Fruit fly (Drosophila melanogaster) whole organism, embryonic: ENCODE results near the gene eIF1.

ENCODE experiments used
- Aef1 ChIP-seq: fragments of 200-800 bp; sonication (Bioruptor generic); IDR thresholded peaks from 3 replicates; pipeline ENCODE4 v1.3.6; 2022; ENCODE audit warnings: missing biosample characterization, missing genetic modification characterization
- BtbVII ChIP-seq: fragments of 200-800 bp; sonication (Bioruptor generic); optimal IDR thresholded peaks from 3 replicates; lab custom pipeline; 2017; ENCODE audit warnings: missing biosample characterization, mild to moderate bottlenecking, missing genetic modification characterization
- CG10274 ChIP-seq: fragments of 200-800 bp; sonication (Bioruptor generic); optimal IDR thresholded peaks from 3 replicates; lab custom pipeline; 2017; ENCODE audit warnings: missing biosample characterization, mild to moderate bottlenecking, missing genetic modification characterization
- CG11504 ChIP-seq: fragments of 200-800 bp; sonication (Bioruptor generic); optimal IDR thresholded peaks from 3 replicates; lab custom pipeline; 2019; ENCODE audit warnings: missing biosample characterization, mild to moderate bottlenecking, missing genetic modification characterization, moderate library complexity
- CG14014 ChIP-seq: fragments of 200-800 bp; sonication (Bioruptor generic); IDR thresholded peaks from 2 replicates; pipeline ENCODE4 v1.3.6; 2022; ENCODE audit warnings: missing biosample characterization, missing genetic modification characterization
- CG2712 ChIP-seq: fragments of 200-800 bp; optimal IDR thresholded peaks from 3 replicates; lab custom pipeline; 2019; ENCODE audit warnings: missing biosample characterization, mild to moderate bottlenecking, missing genetic modification characterization, moderate library complexity
- CG2875 ChIP-seq: fragments of 200-800 bp; sonication (Bioruptor generic); optimal IDR thresholded peaks from 2 replicates; lab custom pipeline; 2017; ENCODE audit warnings: missing biosample characterization, mild to moderate bottlenecking, missing genetic modification characterization, missing genetic modification reagents
- CG30403 ChIP-seq: fragments of 200-800 bp; sonication (Bioruptor generic); optimal IDR thresholded peaks from 3 replicates; lab custom pipeline; 2016; ENCODE audit warnings: missing biosample characterization, missing genetic modification characterization
- CG34224 ChIP-seq: fragments of 200-800 bp; sonication (Bioruptor generic); IDR thresholded peaks from 3 replicates; pipeline ENCODE4 v1.3.6; 2022; ENCODE audit warnings: missing biosample characterization, missing genetic modification characterization; ENCODE audit not compliant: partially characterized antibody
- CG34376 ChIP-seq: fragments of 200-800 bp; sonication (Bioruptor generic); optimal IDR thresholded peaks from 2 replicates; lab custom pipeline; 2018; ENCODE audit warnings: missing biosample characterization, mild to moderate bottlenecking, missing genetic modification characterization
- CG3847 ChIP-seq: fragments of 200-800 bp; sonication (Bioruptor generic); IDR thresholded peaks from 2 replicates; pipeline ENCODE4 v1.3.6; 2022; ENCODE audit warnings: missing biosample characterization, missing genetic modification characterization
- CG4617 ChIP-seq: fragments of 200-800 bp; sonication (Bioruptor generic); optimal IDR thresholded peaks from 3 replicates; lab custom pipeline; 2016; ENCODE audit warnings: missing biosample characterization, missing genetic modification characterization, borderline replicate concordance
- CG4730 ChIP-seq: fragments of 200-800 bp; sonication (Bioruptor generic); IDR thresholded peaks from 2 replicates; pipeline ENCODE4 v1.3.6; 2022; ENCODE audit warnings: missing biosample characterization, missing genetic modification characterization
- CG5180 ChIP-seq: fragments of 200-800 bp; sonication (Bioruptor generic); optimal IDR thresholded peaks from 3 replicates; lab custom pipeline; 2017; ENCODE audit warnings: missing biosample characterization, missing genetic modification characterization, mild to moderate bottlenecking, moderate library complexity, missing genetic modification reagents
- CG7372 ChIP-seq: fragments of 200-800 bp; sonication (Bioruptor generic); IDR thresholded peaks from 2 replicates; pipeline ENCODE4 v1.3.6; 2022; ENCODE audit warnings: missing biosample characterization, missing genetic modification characterization
- CG8388 ChIP-seq: fragments of 200-800 bp; sonication (Bioruptor generic); optimal IDR thresholded peaks from 2 replicates; lab custom pipeline; 2019; ENCODE audit warnings: missing biosample characterization, mild to moderate bottlenecking, missing genetic modification characterization, moderate library complexity
- CG8765 ChIP-seq: fragments of 200-800 bp; sonication (Bioruptor generic); IDR thresholded peaks from 2 replicates; pipeline ENCODE4 v1.3.6; 2022; ENCODE audit warnings: missing biosample characterization, missing genetic modification characterization
- CG9727 ChIP-seq: fragments of 200-800 bp; sonication (Bioruptor generic); optimal IDR thresholded peaks from 3 replicates; lab custom pipeline; 2017; ENCODE audit warnings: missing biosample characterization, mild to moderate bottlenecking, missing genetic modification characterization
- CG9797 ChIP-seq: fragments of 200-800 bp; sonication (Bioruptor generic); optimal IDR thresholded peaks from 3 replicates; lab custom pipeline; 2018; ENCODE audit warnings: missing biosample characterization, mild to moderate bottlenecking, missing genetic modification characterization
- CHES-1-like ChIP-seq: fragments of 200-800 bp; sonication (Bioruptor generic); optimal IDR thresholded peaks from 2 replicates; lab custom pipeline; 2016; ENCODE audit warnings: missing biosample characterization, missing genetic modification characterization
- Camta ChIP-seq: fragments of 200-800 bp; sonication (Bioruptor generic); optimal IDR thresholded peaks from 2 replicates; lab custom pipeline; 2016; ENCODE audit warnings: missing biosample characterization, missing genetic modification characterization
- Drgx ChIP-seq: fragments of 200-800 bp; sonication (Bioruptor generic); IDR thresholded peaks from 2 replicates; pipeline ENCODE4 v1.3.6; 2022; ENCODE audit warnings: missing biosample characterization, missing genetic modification characterization
- Gug ChIP-seq: fragments of 200-800 bp; sonication (Bioruptor generic); IDR thresholded peaks from 4 replicates; pipeline ENCODE4 v1.3.6; 2022; ENCODE audit warnings: missing biosample characterization, missing genetic modification characterization
- HLH3B ChIP-seq: fragments of 200-800 bp; sonication (Bioruptor generic); IDR thresholded peaks from 2 replicates; pipeline ENCODE4 v1.3.6; 2022; ENCODE audit warnings: missing biosample characterization, missing genetic modification characterization
- HLHmδ ChIP-seq: fragments of 200-800 bp; sonication (Bioruptor generic); optimal IDR thresholded peaks from 2 replicates; lab custom pipeline; 2018; ENCODE audit warnings: missing biosample characterization, mild to moderate bottlenecking, missing genetic modification characterization, moderate library complexity
- Lhr ChIP-seq: fragments of 200-800 bp; sonication (Bioruptor generic); optimal IDR thresholded peaks from 3 replicates; lab custom pipeline; 2017; ENCODE audit warnings: mild to moderate bottlenecking, missing biosample characterization, missing genetic modification reagents, missing genetic modification characterization
- MESR4 ChIP-seq: fragments of 200-800 bp; sonication (Bioruptor generic); optimal IDR thresholded peaks from 2 replicates; lab custom pipeline; 2018; ENCODE audit warnings: missing biosample characterization, mild to moderate bottlenecking, missing genetic modification characterization, moderate library complexity
- Max ChIP-seq: fragments of 200-800 bp; sonication (Bioruptor generic); optimal IDR thresholded peaks from 2 replicates; lab custom pipeline; 2016; ENCODE audit warnings: missing biosample characterization, mild to moderate bottlenecking, missing genetic modification characterization
- Med ChIP-seq: fragments of 200-800 bp; sonication (Bioruptor generic); peaks from one replicate; lab custom pipeline; 2016; ENCODE audit warnings: missing biosample characterization, missing genetic modification characterization, mild to moderate bottlenecking, inconsistent platforms, moderate library complexity
- Meics ChIP-seq: fragments of 200-800 bp; sonication (Bioruptor generic); optimal IDR thresholded peaks from 2 replicates; lab custom pipeline; 2017; ENCODE audit warnings: missing biosample characterization, mild to moderate bottlenecking, missing genetic modification characterization
- Neu2 ChIP-seq: fragments of 200-800 bp; sonication (Bioruptor generic); optimal IDR thresholded peaks from 3 replicates; lab custom pipeline; 2016; ENCODE audit warnings: missing biosample characterization, missing genetic modification characterization, borderline replicate concordance
- Sin3A ChIP-seq: fragments of >200 bp; optimal IDR thresholded peaks from 2 replicates; lab custom pipeline; 2018
- cas ChIP-seq: fragments of 200-800 bp; sonication (Bioruptor generic); IDR thresholded peaks from 2 replicates; pipeline ENCODE4 v1.3.6; 2022; ENCODE audit warnings: missing biosample characterization, missing genetic modification characterization
- corto ChIP-seq: fragments of 200-800 bp; sonication (Bioruptor generic); optimal IDR thresholded peaks from 2 replicates; lab custom pipeline; 2016; ENCODE audit warnings: missing biosample characterization, mild to moderate bottlenecking, missing genetic modification characterization, moderate library complexity
- ewg ChIP-seq: fragments of 200-800 bp; sonication (Bioruptor generic); optimal IDR thresholded peaks from 3 replicates; lab custom pipeline; 2017; ENCODE audit warnings: mild to moderate bottlenecking, missing biosample characterization, missing genetic modification reagents, missing genetic modification characterization
- gce ChIP-seq: fragments of 200-800 bp; sonication (Bioruptor generic); IDR thresholded peaks from 3 replicates; pipeline ENCODE4 v1.3.6; 2022; ENCODE audit warnings: missing biosample characterization, missing genetic modification characterization
- gcm ChIP-seq: fragments of 200-800 bp; sonication (Bioruptor generic); optimal IDR thresholded peaks from 2 replicates; lab custom pipeline; 2019; ENCODE audit warnings: missing biosample characterization, mild to moderate bottlenecking, missing genetic modification characterization, moderate library complexity
- kah ChIP-seq: fragments of 200-800 bp; sonication (Bioruptor generic); optimal IDR thresholded peaks from 2 replicates; lab custom pipeline; 2018; ENCODE audit warnings: missing biosample characterization, mild to moderate bottlenecking, missing genetic modification characterization
- lov ChIP-seq, 2 experiments: fragments of 200-800 bp in 1 of 2; fragments of >200 bp in 1 of 2; sonication (Bioruptor generic) in 1 of 2; IDR thresholded peaks in 1 of 2; optimal IDR thresholded peaks in 1 of 2; 2 replicates in 1 of 2; 3 replicates in 1 of 2; pipeline versions ENCODE4 v1.3.6 to Lab custom; 2017 to 2022; ENCODE audit warnings: missing biosample characterization in 1 of 2, missing genetic modification characterization in 1 of 2
- mam ChIP-seq: fragments of 200-800 bp; sonication (Bioruptor generic); optimal IDR thresholded peaks from 3 replicates; lab custom pipeline; 2016; ENCODE audit warnings: missing biosample characterization, missing genetic modification characterization
- nerfin-1 ChIP-seq: fragments of 200-800 bp; sonication (Bioruptor generic); optimal IDR thresholded peaks from 3 replicates; lab custom pipeline; 2019; ENCODE audit warnings: missing biosample characterization, mild to moderate bottlenecking, missing genetic modification characterization, moderate library complexity
- onecut ChIP-seq: fragments of 200-800 bp; sonication (Bioruptor generic); IDR thresholded peaks from 2 replicates; pipeline ENCODE4 v1.3.6; 2022; ENCODE audit warnings: missing biosample characterization, missing genetic modification characterization
- pb ChIP-seq: fragments of 200-800 bp; sonication (Bioruptor generic); optimal IDR thresholded peaks from 3 replicates; lab custom pipeline; 2016; ENCODE audit warnings: missing biosample characterization, missing genetic modification characterization
- pfk ChIP-seq: fragments of 200-800 bp; sonication (Bioruptor generic); optimal IDR thresholded peaks from 2 replicates; lab custom pipeline; 2018; ENCODE audit warnings: missing biosample characterization, mild to moderate bottlenecking, missing genetic modification characterization, moderate library complexity
- phol ChIP-seq: fragments of 200-800 bp; sonication (Bioruptor generic); optimal IDR thresholded peaks from 3 replicates; lab custom pipeline; 2018; ENCODE audit warnings: missing biosample characterization, mild to moderate bottlenecking, missing genetic modification characterization, moderate library complexity
- tin ChIP-seq: fragments of 200-800 bp; sonication (Bioruptor generic); optimal IDR thresholded peaks from 3 replicates; lab custom pipeline; 2016; ENCODE audit warnings: missing biosample characterization, missing genetic modification characterization
- tna ChIP-seq: fragments of 200-800 bp; sonication (Bioruptor generic); IDR thresholded peaks from 2 replicates; pipeline ENCODE4 v1.3.6; 2022; ENCODE audit warnings: missing biosample characterization, missing genetic modification characterization; ENCODE audit not compliant: partially characterized antibody
- zf30C ChIP-seq: fragments of 200-800 bp; sonication (Bioruptor generic); optimal IDR thresholded peaks from 3 replicates; lab custom pipeline; 2018; ENCODE audit warnings: missing biosample characterization, mild to moderate bottlenecking, missing genetic modification characterization

The eIF1 gene

DNA sequence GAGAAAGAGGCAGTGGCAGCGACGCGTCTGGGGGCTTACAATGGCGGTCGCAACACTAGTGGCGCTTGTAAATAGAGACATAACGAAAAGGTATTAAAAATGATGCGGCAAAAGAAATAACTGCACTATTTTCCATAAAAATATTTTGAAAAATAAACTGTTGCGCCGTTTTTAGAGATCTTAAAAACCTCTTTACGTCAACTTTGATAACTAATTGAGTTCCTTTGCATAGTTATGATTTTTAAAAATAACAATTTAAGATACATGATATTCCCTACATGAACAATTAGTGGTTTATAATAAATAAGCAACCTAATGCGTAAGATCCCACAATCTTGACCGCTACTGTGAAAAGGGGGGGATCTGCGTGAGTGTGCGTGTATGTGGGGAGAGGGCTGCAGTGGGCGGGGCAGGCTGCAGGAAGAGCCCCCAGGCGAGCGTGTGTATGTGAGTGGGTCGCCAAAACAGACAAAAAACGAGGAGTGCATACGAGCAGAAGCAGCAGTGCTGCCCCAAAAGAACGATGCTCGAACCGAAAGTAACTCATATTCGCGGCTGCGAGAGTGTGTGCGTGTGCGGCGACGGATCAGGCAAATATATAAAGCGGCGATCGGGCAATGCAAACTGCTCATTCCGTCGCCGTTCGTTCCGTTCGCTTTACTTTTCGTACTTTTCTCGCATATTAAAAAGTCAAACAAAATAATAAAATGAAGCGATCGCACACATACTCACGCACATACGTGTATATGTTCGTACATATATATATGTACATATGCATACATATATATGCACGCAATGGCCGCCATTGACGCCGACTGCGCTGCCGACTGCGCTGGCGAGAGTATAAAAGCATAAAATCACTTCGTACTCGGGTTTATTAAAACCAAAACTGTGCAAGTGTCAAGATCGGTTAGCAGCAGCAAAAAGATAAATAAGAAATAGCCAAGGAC lies 25.8 kb downstream of the eIF1 start (continued):
- TF ChIP-seq Meics (GFP tag; lab: Kevin White, UChicago) (peak; percentile 14), mam (GFP tag; lab: Kevin White, UChicago) (no peak), CG4617 (GFP tag; lab: Kevin White, UChicago) (no peak), MESR4 (GFP tag; lab: Kevin White, UChicago) (no peak), CG8388 (GFP tag; lab: Kevin White, UChicago) (no peak), CG8765 (no peak), Lhr (no peak), tna (no peak), CG14014 (GFP tag; lab: Robert Waterston, UW) (no peak), Max (GFP tag; lab: Kevin White, UChicago) (no peak), lov (optimal IDR thresholded peaks at IDR 0.05; lab: Kevin White, UChicago) (no peak), lov (GFP tag; IDR thresholded peaks at IDR 0.05; lab: Robert Waterston, UW) (no peak), CG2875 (peak; percentile 27), gcm (no peak), CG34376 (GFP tag; lab: Kevin White, UChicago) (no peak), CG30403 (peak; percentile 56), zf30C (GFP tag; lab: Kevin White, UChicago) (no peak), CHES-1-like (no peak), CG10274 (GFP tag; lab: Kevin White, UChicago) (no peak), pb (no peak), ewg (peak; percentile 51), Gug (GFP tag; lab: Robert Waterston, UW) (no peak), pfk (GFP tag; lab: Kevin White, UChicago) (no peak), Drgx (peak; percentile 79), CG5180 (GFP tag; lab: Kevin White, UChicago) (no peak), gce (GFP tag; lab: Robert Waterston, UW) (no peak), CG7372 (GFP tag; lab: Robert Waterston, UW) (no peak), cas (GFP tag; lab: Robert Waterston, UW) (no peak), onecut (GFP tag; lab: Robert Waterston, UW) (no peak), nerfin-1 (tag; lab: Kevin White, UChicago) (no peak), Aef1 (GFP tag; lab: Robert Waterston, UW) (no peak), phol (tag; lab: Kevin White, UChicago) (peak; percentile 56), Camta (GFP tag; lab: Kevin White, UChicago) (no peak), HLHmδ (no peak), corto (GFP tag; lab: Kevin White, UChicago) (peak; percentile 99), Neu2 (GFP tag; lab: Kevin White, UChicago) (no peak), CG11504 (tag; lab: Kevin White, UChicago) (peak; percentile 70), CG9797 (no peak), CG9727 (GFP tag; lab: Kevin White, UChicago) (peak; percentile 55), CG4730 (no peak), CG2712 (peak; percentile 54), kah (GFP tag; lab: Kevin White, UChicago) (no peak), CG3847 (GFP tag; lab: Robert Waterston, UW) (no peak), BtbVII (GFP tag; lab: Kevin White, UChicago) (no peak), Med (peak; percentile 84), tin (GFP tag; lab: Kevin White, UChicago) (peak; percentile 6), HLH3B (GFP tag; lab: Robert Waterston, UW) (no peak), CG34224 (no peak), Sin3A (no peak)
